Worm (Caenorhabditis elegans) whole organism, early embryonic: ENCODE data around the gene smoc-1.

Source experiments
- B0310.2 ChIP-seq: sonication (generic microtip); optimal IDR thresholded peaks from 2 replicates; lab custom pipeline; 2016; ENCODE audit warnings: mild to moderate bottlenecking, missing genetic modification characterization, missing compliant biosample characterization
- F13C5.2 ChIP-seq: sonication (generic microtip); optimal IDR thresholded peaks from 2 replicates; lab custom pipeline; 2017; ENCODE audit warnings: mild to moderate bottlenecking, missing genetic modification characterization, inconsistent platforms, missing compliant biosample characterization
- aly-1 ChIP-seq: sonication (generic microtip); optimal IDR thresholded peaks from 2 replicates; lab custom pipeline; 2016; ENCODE audit warnings: missing genetic modification characterization, missing compliant biosample characterization
- ama-1 ChIP-seq: fragments of 150-350 bp; optimal IDR thresholded peaks from 2 replicates; lab custom pipeline; 2014
- ceh-13 ChIP-seq: fragments of 200-800 bp; sonication (Bioruptor generic); optimal IDR thresholded peaks from 2 replicates; lab custom pipeline; 2018; ENCODE audit warnings: mild to moderate bottlenecking, missing genetic modification characterization, missing compliant biosample characterization
- ceh-36 ChIP-seq: sonication (generic microtip); optimal IDR thresholded peaks from 2 replicates; lab custom pipeline; 2016; ENCODE audit warnings: missing genetic modification characterization, inconsistent platforms, missing compliant biosample characterization
- ets-7 ChIP-seq: sonication (generic microtip); optimal IDR thresholded peaks from 2 replicates; lab custom pipeline; 2016; ENCODE audit warnings: missing genotype, missing genetic modification characterization, missing compliant biosample characterization
- flt-1 ChIP-seq: fragments of 200-800 bp; sonication (Bioruptor generic); IDR thresholded peaks from 2 replicates; pipeline ENCODE4 v1.3.6; 2022; ENCODE audit warnings: missing genetic modification characterization, missing compliant biosample characterization
- hmbx-1 ChIP-seq: sonication (generic microtip); optimal IDR thresholded peaks from 2 replicates; lab custom pipeline; 2016; ENCODE audit warnings: mild to moderate bottlenecking, missing genetic modification characterization, missing compliant biosample characterization
- hmg-4 ChIP-seq: fragments of 200-800 bp; sonication (Bioruptor generic); optimal IDR thresholded peaks from 2 replicates; lab custom pipeline; 2018; ENCODE audit warnings: mild to moderate bottlenecking, missing genetic modification characterization, missing compliant biosample characterization
- hnd-1 ChIP-seq: sonication (generic microtip); optimal IDR thresholded peaks from 2 replicates; lab custom pipeline; 2016; ENCODE audit warnings: missing genetic modification characterization, missing compliant biosample characterization
- pes-1 ChIP-seq: fragments of 200-800 bp; sonication (Bioruptor generic); IDR thresholded peaks from 2 replicates; pipeline ENCODE4 v1.3.6; 2022; ENCODE audit warnings: missing genetic modification reagents, missing genetic modification characterization, missing compliant biosample characterization
- scrt-1 ChIP-seq: fragments of 200-800 bp; sonication (Bioruptor generic); IDR thresholded peaks from 2 replicates; pipeline ENCODE4 v1.3.6; 2022; ENCODE audit warnings: missing genetic modification characterization, missing compliant biosample characterization
- sea-1 ChIP-seq: fragments of 200-800 bp; sonication (Bioruptor generic); conservative IDR thresholded peaks from 2 replicates; pipeline ENCODE4 v1.3.6; 2022; ENCODE audit warnings: missing genetic modification characterization, missing compliant biosample characterization
- tbx-11 ChIP-seq: fragments of 200-800 bp; sonication (Bioruptor generic); IDR thresholded peaks from 2 replicates; pipeline ENCODE4 v1.3.6; 2022; ENCODE audit warnings: missing genetic modification characterization, missing compliant biosample characterization
- tbx-37 ChIP-seq: fragments of 200-800 bp; sonication (Bioruptor generic); conservative IDR thresholded peaks from 2 replicates; pipeline ENCODE4 v1.3.6; 2022; ENCODE audit warnings: missing genetic modification reagents, missing genetic modification characterization, missing compliant biosample characterization
- tra-4 ChIP-seq: sonication (generic microtip); optimal IDR thresholded peaks from 2 replicates; lab custom pipeline; 2017; ENCODE audit warnings: missing genetic modification characterization, missing compliant biosample characterization

Gene smoc-1

ce11 chrV:11797272-11797855, 39.9 kb downstream of the smoc-1 start:
- TF ChIP-seq ets-7 (tag; lab: Kevin White, UChicago) (no peak), hmbx-1 (tag; lab: Kevin White, UChicago) (no peak), ceh-13 (GFP tag; lab: Kevin White, UChicago) (no peak), scrt-1 (GFP tag; lab: Robert Waterston, UW) (no peak), aly-1 (tag; lab: Kevin White, UChicago) (no peak), F13C5.2 (tag; lab: Kevin White, UChicago) (no peak), tbx-37 (GFP tag; lab: Robert Waterston, UW) (no peak), ceh-36 (tag; lab: Kevin White, UChicago) (no peak), hnd-1 (tag; lab: Kevin White, UChicago) (no peak), sea-1 (GFP tag; lab: Robert Waterston, UW) (no peak), hmg-4 (GFP tag; lab: Kevin White, UChicago) (no peak), tbx-11 (GFP tag; lab: Robert Waterston, UW) (no peak), flt-1 (GFP tag; lab: Robert Waterston, UW) (no peak), B0310.2 (tag; lab: Kevin White, UChicago) (no peak), tra-4 (tag; lab: Kevin White, UChicago) (no peak), ama-1 (lab: Kevin White, UChicago) (no peak)

ce11 chrV:11798320-11798719, 40.9 kb downstream of the smoc-1 start:
- TF ChIP-seq tra-4 (tag; lab: Kevin White, UChicago) (no peak), hmbx-1 (tag; lab: Kevin White, UChicago) (no peak), ceh-36 (tag; lab: Kevin White, UChicago) (no peak), hnd-1 (tag; lab: Kevin White, UChicago) (no peak), aly-1 (tag; lab: Kevin White, UChicago) (no peak), ceh-13 (GFP tag; lab: Kevin White, UChicago) (no peak), scrt-1 (GFP tag; lab: Robert Waterston, UW) (no peak), hmg-4 (GFP tag; lab: Kevin White, UChicago) (no peak), pes-1 (GFP tag; lab: Robert Waterston, UW) (no peak), sea-1 (GFP tag; lab: Robert Waterston, UW) (no peak), F13C5.2 (tag; lab: Kevin White, UChicago) (no peak), flt-1 (GFP tag; lab: Robert Waterston, UW) (no peak), B0310.2 (tag; lab: Kevin White, UChicago) (no peak), tbx-11 (GFP tag; lab: Robert Waterston, UW) (no peak), tbx-37 (GFP tag; lab: Robert Waterston, UW) (no peak), ets-7 (tag; lab: Kevin White, UChicago) (no peak)

- TF ChIP-seq tbx-37 (GFP tag; lab: Robert Waterston, UW) (no peak), F13C5.2 (tag; lab: Kevin White, UChicago) (no peak), scrt-1 (GFP tag; lab: Robert Waterston, UW) (no peak), aly-1 (tag; lab: Kevin White, UChicago) (no peak), ama-1 (lab: Kevin White, UChicago) (no peak), hnd-1 (tag; lab: Kevin White, UChicago) (no peak), ceh-13 (GFP tag; lab: Kevin White, UChicago) (no peak), hmbx-1 (tag; lab: Kevin White, UChicago) (no peak)
Observed at ce11 chrV:11799252-11799822, 41.9 kb downstream of the smoc-1 start.

ce11 chrV:11800486-11800885, 43.0 kb downstream of the smoc-1 start:
- TF ChIP-seq sea-1 (GFP tag; lab: Robert Waterston, UW) (no peak), ceh-36 (tag; lab: Kevin White, UChicago) (no peak), F13C5.2 (tag; lab: Kevin White, UChicago) (no peak)

- TF ChIP-seq pes-1 (GFP tag; lab: Robert Waterston, UW) (no peak), flt-1 (GFP tag; lab: Robert Waterston, UW) (no peak), ceh-36 (tag; lab: Kevin White, UChicago) (no peak), ceh-13 (GFP tag; lab: Kevin White, UChicago) (no peak), scrt-1 (GFP tag; lab: Robert Waterston, UW) (no peak), tbx-37 (GFP tag; lab: Robert Waterston, UW) (no peak), hmbx-1 (tag; lab: Kevin White, UChicago) (no peak), tbx-11 (GFP tag; lab: Robert Waterston, UW) (no peak), ets-7 (tag; lab: Kevin White, UChicago) (no peak), hnd-1 (tag; lab: Kevin White, UChicago) (no peak), B0310.2 (tag; lab: Kevin White, UChicago) (no peak), aly-1 (tag; lab: Kevin White, UChicago) (no peak), hmg-4 (GFP tag; lab: Kevin White, UChicago) (no peak)
Observed at ce11 chrV:11801076-11801849, 43.8 kb downstream of the smoc-1 start.

ce11 chrV:11802508-11802907, 45.0 kb downstream of the smoc-1 start:
- TF ChIP-seq ets-7 (tag; lab: Kevin White, UChicago): no peak
